Worm (Caenorhabditis elegans) whole organism, early embryonic: ENCODE results near the gene sul-2.

Source experiments
- B0310.2 ChIP-seq: sonication (generic microtip); optimal IDR thresholded peaks from 2 replicates; lab custom pipeline; 2016; ENCODE audit warnings: mild to moderate bottlenecking, missing genetic modification characterization, missing compliant biosample characterization
- F13C5.2 ChIP-seq: sonication (generic microtip); optimal IDR thresholded peaks from 2 replicates; lab custom pipeline; 2017; ENCODE audit warnings: mild to moderate bottlenecking, missing genetic modification characterization, inconsistent platforms, missing compliant biosample characterization
- aly-1 ChIP-seq: sonication (generic microtip); optimal IDR thresholded peaks from 2 replicates; lab custom pipeline; 2016; ENCODE audit warnings: missing genetic modification characterization, missing compliant biosample characterization
- ama-1 ChIP-seq: fragments of 150-350 bp; optimal IDR thresholded peaks from 2 replicates; lab custom pipeline; 2014
- ceh-13 ChIP-seq: fragments of 200-800 bp; sonication (Bioruptor generic); optimal IDR thresholded peaks from 2 replicates; lab custom pipeline; 2018; ENCODE audit warnings: mild to moderate bottlenecking, missing genetic modification characterization, missing compliant biosample characterization
- ceh-36 ChIP-seq: sonication (generic microtip); optimal IDR thresholded peaks from 2 replicates; lab custom pipeline; 2016; ENCODE audit warnings: missing genetic modification characterization, inconsistent platforms, missing compliant biosample characterization
- ets-7 ChIP-seq: sonication (generic microtip); optimal IDR thresholded peaks from 2 replicates; lab custom pipeline; 2016; ENCODE audit warnings: missing genotype, missing genetic modification characterization, missing compliant biosample characterization
- flt-1 ChIP-seq: fragments of 200-800 bp; sonication (Bioruptor generic); IDR thresholded peaks from 2 replicates; pipeline ENCODE4 v1.3.6; 2022; ENCODE audit warnings: missing genetic modification characterization, missing compliant biosample characterization
- hmbx-1 ChIP-seq: sonication (generic microtip); optimal IDR thresholded peaks from 2 replicates; lab custom pipeline; 2016; ENCODE audit warnings: mild to moderate bottlenecking, missing genetic modification characterization, missing compliant biosample characterization
- hmg-4 ChIP-seq: fragments of 200-800 bp; sonication (Bioruptor generic); optimal IDR thresholded peaks from 2 replicates; lab custom pipeline; 2018; ENCODE audit warnings: mild to moderate bottlenecking, missing genetic modification characterization, missing compliant biosample characterization
- hnd-1 ChIP-seq: sonication (generic microtip); optimal IDR thresholded peaks from 2 replicates; lab custom pipeline; 2016; ENCODE audit warnings: missing genetic modification characterization, missing compliant biosample characterization
- pes-1 ChIP-seq: fragments of 200-800 bp; sonication (Bioruptor generic); IDR thresholded peaks from 2 replicates; pipeline ENCODE4 v1.3.6; 2022; ENCODE audit warnings: missing genetic modification reagents, missing genetic modification characterization, missing compliant biosample characterization
- scrt-1 ChIP-seq: fragments of 200-800 bp; sonication (Bioruptor generic); IDR thresholded peaks from 2 replicates; pipeline ENCODE4 v1.3.6; 2022; ENCODE audit warnings: missing genetic modification characterization, missing compliant biosample characterization
- sea-1 ChIP-seq: fragments of 200-800 bp; sonication (Bioruptor generic); conservative IDR thresholded peaks from 2 replicates; pipeline ENCODE4 v1.3.6; 2022; ENCODE audit warnings: missing genetic modification characterization, missing compliant biosample characterization
- tbx-11 ChIP-seq: fragments of 200-800 bp; sonication (Bioruptor generic); IDR thresholded peaks from 2 replicates; pipeline ENCODE4 v1.3.6; 2022; ENCODE audit warnings: missing genetic modification characterization, missing compliant biosample characterization
- tbx-37 ChIP-seq: fragments of 200-800 bp; sonication (Bioruptor generic); conservative IDR thresholded peaks from 2 replicates; pipeline ENCODE4 v1.3.6; 2022; ENCODE audit warnings: missing genetic modification reagents, missing genetic modification characterization, missing compliant biosample characterization
- tra-4 ChIP-seq: sonication (generic microtip); optimal IDR thresholded peaks from 2 replicates; lab custom pipeline; 2017; ENCODE audit warnings: missing genetic modification characterization, missing compliant biosample characterization

Gene sul-2

ce11 chrV:8188421-8188820 is 30.9 kb downstream of the sul-2 start, which contains the start of gene F20D6.15:
TSS of gene F20D6.15 (minus strand) at chrV:8188467.
- TF ChIP-seq B0310.2 (tag; lab: Kevin White, UChicago) = no peak
- no peak for TF ChIP-seq tbx-11 (GFP tag; lab: Robert Waterston, UW)
- TF ChIP-seq scrt-1 (GFP tag; lab: Robert Waterston, UW) = no peak
- no peak for TF ChIP-seq ama-1
- TF ChIP-seq sea-1 (GFP tag; lab: Robert Waterston, UW) = no peak
- TF ChIP-seq ceh-13 = no peak
- TF ChIP-seq hmbx-1 (tag; lab: Kevin White, UChicago) = no peak
- no peak for TF ChIP-seq ets-7
- TF ChIP-seq hnd-1 (tag; lab: Kevin White, UChicago) = no peak
- TF ChIP-seq tra-4 (tag; lab: Kevin White, UChicago) = no peak

DNA sequence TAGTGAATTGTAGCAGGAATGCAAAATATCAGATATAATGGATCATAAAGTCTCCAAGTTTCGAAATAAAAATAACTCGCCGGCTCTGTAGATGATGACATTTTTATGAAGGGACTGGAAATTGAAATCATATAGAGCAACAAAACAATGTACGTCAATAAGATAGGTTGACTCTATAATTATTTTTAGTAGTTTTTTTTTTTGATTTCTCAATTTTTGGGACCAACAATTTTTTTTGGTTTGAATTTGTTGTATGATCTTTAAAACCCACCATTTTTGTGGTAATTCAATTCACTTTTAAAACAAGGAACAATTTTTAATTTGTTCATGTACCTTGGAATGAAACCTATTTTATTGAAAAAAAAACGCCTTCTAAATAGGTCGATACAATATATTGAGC is 32.5 kb downstream of the sul-2 start, which contains the start of gene F20D6.12:
TSS of gene F20D6.12 (minus strand) at position 101 of the 400 bp plus-strand sequence.
- no peak for TF ChIP-seq aly-1 (tag; lab: Kevin White, UChicago)
- TF ChIP-seq tbx-37 = no peak
- no peak for TF ChIP-seq ama-1
- no peak for TF ChIP-seq F13C5.2 (tag; lab: Kevin White, UChicago)
- TF ChIP-seq scrt-1 (GFP tag; lab: Robert Waterston, UW) = no peak
- no peak for TF ChIP-seq flt-1 (GFP tag; lab: Robert Waterston, UW)
- TF ChIP-seq pes-1 (GFP tag; lab: Robert Waterston, UW) = no peak
- no peak for TF ChIP-seq hnd-1 (tag; lab: Kevin White, UChicago)
- no peak for TF ChIP-seq ceh-36 (tag; lab: Kevin White, UChicago)
- no peak for TF ChIP-seq sea-1 (GFP tag; lab: Robert Waterston, UW)
- TF ChIP-seq hmg-4 (GFP tag; lab: Kevin White, UChicago) = no peak
- TF ChIP-seq ceh-13 = no peak

- TF ChIP-seq pes-1 (GFP tag; lab: Robert Waterston, UW) = no peak
- no peak for TF ChIP-seq ceh-13
- TF ChIP-seq F13C5.2 (tag; lab: Kevin White, UChicago) = no peak
Measured at ce11 chrV:8190430-8190829, 32.9 kb downstream of the sul-2 start, which contains the start of gene F20D6.1. TSS of gene F20D6.1 (plus strand) at chrV:8190730.

- no peak for TF ChIP-seq B0310.2 (tag; lab: Kevin White, UChicago)
- no peak for TF ChIP-seq ceh-13
- no peak for TF ChIP-seq tbx-37
Measured at ce11 chrV:8195889-8196418, 38.4 kb downstream of the sul-2 start, which contains the start of gene F20D6.10. TSS of gene F20D6.10 (minus strand) at chrV:8195939.

DNA sequence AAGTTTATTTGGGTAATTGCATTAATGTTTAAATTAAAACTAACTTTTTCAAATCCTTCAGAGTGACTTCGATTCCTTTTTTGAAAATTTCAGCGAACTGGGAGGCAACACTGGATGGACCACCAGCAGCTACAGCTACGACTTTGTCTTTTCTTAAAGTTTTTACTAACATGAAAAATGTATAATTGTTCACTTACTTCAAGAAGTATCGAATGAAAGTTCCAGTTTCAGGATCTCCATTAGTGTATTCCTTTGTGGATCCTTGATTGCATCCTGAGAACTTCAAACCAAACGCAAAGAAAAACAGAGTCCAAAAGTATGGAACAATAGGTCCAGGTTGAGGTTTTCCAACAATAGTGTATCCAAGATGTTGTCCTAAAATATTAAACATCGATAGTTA is 39.4 kb downstream of the sul-2 start:
- TF ChIP-seq ceh-36 (tag; lab: Kevin White, UChicago) (no peak), hmg-4 (GFP tag; lab: Kevin White, UChicago) (no peak), hmbx-1 (tag; lab: Kevin White, UChicago) (no peak), tra-4 (tag; lab: Kevin White, UChicago) (no peak), ets-7 (no peak), tbx-11 (GFP tag; lab: Robert Waterston, UW) (no peak), pes-1 (GFP tag; lab: Robert Waterston, UW) (no peak), sea-1 (GFP tag; lab: Robert Waterston, UW) (no peak), F13C5.2 (tag; lab: Kevin White, UChicago) (no peak), aly-1 (tag; lab: Kevin White, UChicago) (no peak), ceh-13 (no peak), scrt-1 (GFP tag; lab: Robert Waterston, UW) (no peak), tbx-37 (no peak), ama-1 (no peak), flt-1 (GFP tag; lab: Robert Waterston, UW) (no peak), B0310.2 (tag; lab: Kevin White, UChicago) (no peak), hnd-1 (tag; lab: Kevin White, UChicago) (no peak)

DNA sequence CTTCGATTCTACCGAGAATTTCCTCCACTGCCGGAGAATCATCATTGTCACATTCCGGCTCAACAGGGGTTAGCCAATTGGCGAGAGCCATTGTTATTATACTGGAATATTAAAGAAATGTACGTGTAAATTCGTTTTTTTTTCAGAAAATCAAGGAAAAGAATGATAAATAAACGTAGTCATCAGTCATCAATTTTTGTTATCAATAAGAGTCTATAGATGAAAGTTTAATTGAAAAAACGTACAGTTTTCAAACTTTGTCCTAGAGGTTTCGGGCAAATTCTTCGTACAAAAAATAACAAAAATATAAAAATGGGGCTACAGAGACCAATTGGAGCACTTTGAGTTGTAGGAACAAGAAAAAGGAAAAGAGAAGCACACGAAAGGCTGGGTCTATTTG is 41.4 kb downstream of the sul-2 start, which contains the start of gene F20D6.11:
TSS of gene F20D6.11 (minus strand) at position 101 of the 400 bp plus-strand sequence.
- no peak for TF ChIP-seq sea-1 (GFP tag; lab: Robert Waterston, UW)

- TF ChIP-seq aly-1 (tag; lab: Kevin White, UChicago) (no peak), tbx-37 (no peak), hmg-4 (GFP tag; lab: Kevin White, UChicago) (no peak), F13C5.2 (tag; lab: Kevin White, UChicago) (no peak), ceh-13 (no peak), pes-1 (GFP tag; lab: Robert Waterston, UW) (no peak), B0310.2 (tag; lab: Kevin White, UChicago) (no peak)
Measured at ce11 chrV:8201229-8201858, 43.8 kb downstream of the sul-2 start, which contains the start of gene cri-2. TSS of gene cri-2 (plus strand) at chrV:8201808.

- TF ChIP-seq hmg-4 (GFP tag; lab: Kevin White, UChicago) (no peak), F13C5.2 (tag; lab: Kevin White, UChicago) (no peak), hmbx-1 (tag; lab: Kevin White, UChicago) (no peak), scrt-1 (GFP tag; lab: Robert Waterston, UW) (no peak), tra-4 (tag; lab: Kevin White, UChicago) (no peak), ets-7 (no peak), aly-1 (tag; lab: Kevin White, UChicago) (no peak), hnd-1 (tag; lab: Kevin White, UChicago) (no peak), ceh-36 (tag; lab: Kevin White, UChicago) (no peak), ama-1 (no peak), tbx-37 (no peak), tbx-11 (GFP tag; lab: Robert Waterston, UW) (no peak), B0310.2 (tag; lab: Kevin White, UChicago) (no peak), sea-1 (GFP tag; lab: Robert Waterston, UW) (no peak), flt-1 (GFP tag; lab: Robert Waterston, UW) (no peak), pes-1 (GFP tag; lab: Robert Waterston, UW) (no peak), ceh-13 (no peak)
Measured at ce11 chrV:8203085-8203643, 45.6 kb downstream of the sul-2 start, which contains the start of gene cest-17. TSS of gene cest-17 (plus strand) at chrV:8203332.
